Worm (Caenorhabditis elegans) whole organism, L4/young adult: ENCODE measurements around the gene pbs-3.
"Not testable (repeated sequence)": the region's sequence is repeated elsewhere in the genome, so short reads cannot be mapped to it uniquely, and the experiment has no call there.

ENCODE experiments used
- W03F9.2 ChIP-seq: fragments of 150-350 bp; optimal IDR thresholded peaks from 2 replicates; lab custom pipeline; 2014; ENCODE audit warnings: missing biosample characterization, missing genetic modification characterization
- dao-5 ChIP-seq: sonication (generic microtip); optimal IDR thresholded peaks from 2 replicates; lab custom pipeline; 2016; ENCODE audit warnings: missing genotype, missing genetic modification characterization, moderate library complexity, missing compliant biosample characterization
- him-1 ChIP-seq: sonication (generic microtip); optimal IDR thresholded peaks from 2 replicates; lab custom pipeline; 2016; ENCODE audit warnings: missing genotype, missing genetic modification reagents, missing genetic modification characterization, missing compliant biosample characterization

pbs-3 gene

ce11 chrII:4916462-4916861 lies 38.8 kb downstream of the pbs-3 start, which contains the start of gene msp-31:
msp-31 (minus strand) TSS chrII:4916562.
- not testable (repeated sequence) for TF ChIP-seq dao-5 (tag; lab: Kevin White, UChicago); him-1; W03F9.2 (tag; lab: Kevin White, UChicago)

- TF ChIP-seq him-1 (no peak), W03F9.2 (tag; lab: Kevin White, UChicago) (no peak), dao-5 (tag; lab: Kevin White, UChicago) (no peak)
These were observed 39.7 kb downstream of the pbs-3 start for ce11 chrII:4915572-4915971.

ce11 chrII:4914214-4914613 lies 41.0 kb downstream of the pbs-3 start, which contains the start of gene R05F9.11:
R05F9.11 (minus strand) TSS chrII:4914218.
- TF ChIP-seq him-1, result no peak
- no peak for TF ChIP-seq dao-5 (tag; lab: Kevin White, UChicago)
- no peak for TF ChIP-seq W03F9.2 (tag; lab: Kevin White, UChicago)

ce11 chrII:4908160-4908559 lies 47.1 kb downstream of the pbs-3 start:
- TF ChIP-seq him-1 (no peak), W03F9.2 (tag; lab: Kevin White, UChicago) (no peak), dao-5 (tag; lab: Kevin White, UChicago) (no peak)

- no peak for TF ChIP-seq dao-5 (tag; lab: Kevin White, UChicago)
- no peak for TF ChIP-seq him-1
- TF ChIP-seq W03F9.2 (tag; lab: Kevin White, UChicago), result no peak
These were observed 49.3 kb downstream of the pbs-3 start for ce11 chrII:4905883-4906282.

ce11 chrII:4905331-4905730 lies 49.9 kb downstream of the pbs-3 start:
- no peak for TF ChIP-seq W03F9.2 (tag; lab: Kevin White, UChicago)
- TF ChIP-seq him-1, result no peak
- no peak for TF ChIP-seq dao-5 (tag; lab: Kevin White, UChicago)

ce11 chrII:4904778-4905177 lies 50.4 kb downstream of the pbs-3 start, which contains the start of gene btbd-10:
btbd-10 (plus strand) TSS chrII:4905008.
- TF ChIP-seq him-1 (no peak), dao-5 (tag; lab: Kevin White, UChicago) (no peak), W03F9.2 (tag; lab: Kevin White, UChicago) (no peak)
